Worm (Caenorhabditis elegans): ENCODE results near the gene snpc-3.4.
A peak's percentile ranks its signal among the peaks of the same experiment; 100 is the strongest.

Gene snpc-3.4

ce11 chrIII:4004064-4004580 lies 15.7 kb upstream of the snpc-3.4 start, which contains the start of gene tif-1A (continued):
- TF ChIP-seq vab-15 (tag; optimal IDR thresholded peaks at IDR 0.05): no peak
- no peak for TF ChIP-seq hlh-4 (tag; optimal IDR thresholded peaks at IDR 0.05)
- peak; percentile 64 for TF ChIP-seq isw-1 (GFP tag; IDR thresholded peaks at IDR 0.05)
- peak; percentile 62 for TF ChIP-seq jun-1 (tag; optimal IDR thresholded peaks at IDR 0.05)
- peak; percentile 42; the same call in 1 of the 2 replicates for TF ChIP-seq grh-1 (GFP tag; IDR thresholded peaks at IDR 0.05)
- peak; percentile 82 for TF ChIP-seq tbx-2 (tag; optimal IDR thresholded peaks at IDR 0.05)
- TF ChIP-seq C34B4.2 (tag; optimal IDR thresholded peaks at IDR 0.05): no peak
- peak; percentile 69 for TF ChIP-seq lin-13 (GFP tag; optimal IDR thresholded peaks at IDR 0.05)
- peak; percentile 82 for TF ChIP-seq dsc-1 (tag; optimal IDR thresholded peaks at IDR 0.05)
- TF ChIP-seq ceh-82 (tag; optimal IDR thresholded peaks at IDR 0.05): peak; percentile 81 to 91 (median 89)
- TF ChIP-seq Y116A8C.19 (tag; optimal IDR thresholded peaks at IDR 0.05; ENCODE audit: borderline replicate concordance): no peak
- TF ChIP-seq lin-39 (tag; optimal IDR thresholded peaks at IDR 0.05): peak; percentile 88
- peak; percentile 84 for TF ChIP-seq lin-14 (GFP tag; optimal IDR thresholded peaks at IDR 0.05)
- TF ChIP-seq lin-35 (GFP tag; optimal IDR thresholded peaks at IDR 0.05): peak; percentile 76 to 90
- no peak for TF ChIP-seq hlh-17 (GFP tag; optimal IDR thresholded peaks at IDR 0.05; ENCODE audit: borderline replicate concordance)
- peak; percentile 55 for TF ChIP-seq skn-1 (tag; optimal IDR thresholded peaks at IDR 0.05)
- no peak for TF ChIP-seq nhr-28 (tag; optimal IDR thresholded peaks at IDR 0.05)
- TF ChIP-seq nhr-76 (tag; optimal IDR thresholded peaks at IDR 0.05): no peak
- TF ChIP-seq nhr-71 (tag; optimal IDR thresholded peaks at IDR 0.05): peak; percentile 90
- TF ChIP-seq unc-62 (GFP tag; optimal IDR thresholded peaks at IDR 0.05): no peak
- no peak for TF ChIP-seq aha-1 (tag; optimal IDR thresholded peaks at IDR 0.05)
- TF ChIP-seq egl-27 (tag; optimal IDR thresholded peaks at IDR 0.05): no peak
- peak; percentile 87 for TF ChIP-seq nhr-20 (tag; optimal IDR thresholded peaks at IDR 0.05)
- TF ChIP-seq snpc-4 (tag; optimal IDR thresholded peaks at IDR 0.05): peak; percentile 82
- TF ChIP-seq fkh-10 (GFP tag; optimal IDR thresholded peaks at IDR 0.05): peak; percentile 9
- TF ChIP-seq F16B12.6 (tag; optimal IDR thresholded peaks at IDR 0.05): peak; percentile 67
- peak; percentile 84 for TF ChIP-seq swsn-7 (tag; optimal IDR thresholded peaks at IDR 0.05)
- peak; percentile 67 for TF ChIP-seq lin-15B (tag; optimal IDR thresholded peaks at IDR 0.05)
- TF ChIP-seq lir-3 (tag; optimal IDR thresholded peaks at IDR 0.05; ENCODE audit: poor library complexity): peak; percentile 10
- TF ChIP-seq lsy-2 (tag; optimal IDR thresholded peaks at IDR 0.05): peak; percentile 92
- peak; percentile 90 for TF ChIP-seq nhr-47 (tag; optimal IDR thresholded peaks at IDR 0.05)
- TF ChIP-seq efl-3 (GFP tag; optimal IDR thresholded peaks at IDR 0.05): no peak

- TF ChIP-seq hlh-17 (GFP tag; optimal IDR thresholded peaks at IDR 0.05; ENCODE audit: borderline replicate concordance) (no peak), mab-9 (GFP tag; IDR thresholded peaks at IDR 0.05) (no peak), ama-1 (optimal IDR thresholded peaks at IDR 0.05) (no peak), C16A3.4 (tag; optimal IDR thresholded peaks at IDR 0.05) (no peak), nhr-19 (GFP tag; conservative IDR thresholded peaks at IDR 0.05) (0 out of 2 replicates have a peak, but pooled peaks have one; percentile 3), aha-1 (tag; optimal IDR thresholded peaks at IDR 0.05) (no peak), snu-23 (GFP tag; optimal IDR thresholded peaks at IDR 0.05) (peak; percentile 18), dsc-1 (tag; optimal IDR thresholded peaks at IDR 0.05) (peak; percentile 31), tbx-2 (tag; optimal IDR thresholded peaks at IDR 0.05) (no peak), isw-1 (GFP tag; IDR thresholded peaks at IDR 0.05) (no peak), ets-5 (GFP tag; IDR thresholded peaks at IDR 0.05) (no peak), irx-1 (tag; optimal IDR thresholded peaks at IDR 0.05) (peak; percentile 12), ceh-8 (GFP tag; optimal IDR thresholded peaks at IDR 0.05) (no peak), lsy-2 (tag; optimal IDR thresholded peaks at IDR 0.05) (peak; percentile 4 to 37), nhr-71 (tag; optimal IDR thresholded peaks at IDR 0.05) (peak; percentile 55), lir-3 (tag; optimal IDR thresholded peaks at IDR 0.05; ENCODE audit: poor library complexity) (no peak), rnt-1 (tag; optimal IDR thresholded peaks at IDR 0.05) (peak; percentile 58), nhr-90 (tag; optimal IDR thresholded peaks at IDR 0.05; ENCODE audit: poor library complexity) (no peak), nhr-28 (tag; optimal IDR thresholded peaks at IDR 0.05) (no peak), C34B4.2 (tag; optimal IDR thresholded peaks at IDR 0.05) (no peak), unc-130 (tag; optimal IDR thresholded peaks at IDR 0.05) (no peak), sox-4 (tag; optimal IDR thresholded peaks at IDR 0.05) (no peak), lin-35 (GFP tag; optimal IDR thresholded peaks at IDR 0.05) (peak; percentile 5 to 8), unc-98 (GFP tag; IDR thresholded peaks at IDR 0.05) (no peak), elt-3 (tag; optimal IDR thresholded peaks at IDR 0.05) (no peak), ceh-63 (GFP tag; optimal IDR thresholded peaks at IDR 0.05) (no peak), swsn-7 (tag; optimal IDR thresholded peaks at IDR 0.05) (no peak), fkh-10 (GFP tag; optimal IDR thresholded peaks at IDR 0.05) (peak; percentile 56), fkh-4 (tag; optimal IDR thresholded peaks at IDR 0.05; ENCODE audit: borderline replicate concordance) (no peak)
Measured at ce11 chrIII:4005446-4006192, 14.2 kb upstream of the snpc-3.4 start, which contains the start of gene pxd-1. TSS of gene pxd-1 (plus strand) at chrIII:4006142.
